Fruit fly (Drosophila melanogaster) whole organism, embryonic: Measurements from ENCODE around the gene gish.
A peak's percentile ranks its signal among the peaks of the same experiment; 100 is the strongest.

Experiments used
- CG10267 ChIP-seq: fragments of 200-800 bp; sonication (Bioruptor generic); optimal IDR thresholded peaks from 2 replicates; lab custom pipeline; 2018; ENCODE audit warnings: missing biosample characterization, mild to moderate bottlenecking, missing genetic modification characterization, moderate library complexity
- CG12299 ChIP-seq: fragments of 200-800 bp; sonication (Bioruptor generic); optimal IDR thresholded peaks from 2 replicates; lab custom pipeline; 2018; ENCODE audit warnings: missing biosample characterization, mild to moderate bottlenecking, missing genetic modification characterization
- CG12659 ChIP-seq: fragments of 200-800 bp; sonication (Bioruptor generic); optimal IDR thresholded peaks from 3 replicates; lab custom pipeline; 2017; ENCODE audit warnings: mild to moderate bottlenecking, missing biosample characterization, missing genetic modification reagents, missing genetic modification characterization
- CG13287 ChIP-seq: fragments of 200-800 bp; sonication (Bioruptor generic); IDR thresholded peaks from 2 replicates; pipeline ENCODE4 v1.3.6; 2022; ENCODE audit warnings: missing biosample characterization, missing genetic modification characterization; ENCODE audit not compliant: partially characterized antibody
- CG14014 ChIP-seq: fragments of 200-800 bp; sonication (Bioruptor generic); IDR thresholded peaks from 2 replicates; pipeline ENCODE4 v1.3.6; 2022; ENCODE audit warnings: missing biosample characterization, missing genetic modification characterization
- CG1529 ChIP-seq: fragments of 200-800 bp; sonication (Bioruptor generic); optimal IDR thresholded peaks from 3 replicates; lab custom pipeline; 2018; ENCODE audit warnings: missing biosample characterization, missing genetic modification characterization
- CG15479 ChIP-seq: fragments of 200-800 bp; sonication (Bioruptor generic); optimal IDR thresholded peaks from 3 replicates; lab custom pipeline; 2019; ENCODE audit warnings: missing biosample characterization, mild to moderate bottlenecking, missing genetic modification characterization, moderate library complexity
- CG16813 ChIP-seq: fragments of 200-800 bp; sonication (Bioruptor generic); IDR thresholded peaks from 3 replicates; pipeline ENCODE4 v1.3.6; 2022; ENCODE audit warnings: missing biosample characterization, missing genetic modification characterization; ENCODE audit not compliant: partially characterized antibody
- CG16815 ChIP-seq: fragments of 200-800 bp; sonication (Bioruptor generic); optimal IDR thresholded peaks from 3 replicates; lab custom pipeline; 2017; ENCODE audit warnings: missing biosample characterization, mild to moderate bottlenecking, missing genetic modification characterization
- CG1832 ChIP-seq: fragments of 200-800 bp; sonication (Bioruptor generic); optimal IDR thresholded peaks from 2 replicates; lab custom pipeline; 2017; ENCODE audit warnings: missing biosample characterization, mild to moderate bottlenecking, missing genetic modification characterization, inconsistent platforms
- CG2199 ChIP-seq: fragments of 200-800 bp; sonication (Bioruptor generic); IDR thresholded peaks from 3 replicates; pipeline ENCODE4 v1.3.6; 2022; ENCODE audit warnings: missing biosample characterization, missing genetic modification characterization
- CG2202 ChIP-seq: fragments of 200-800 bp; sonication (Bioruptor generic); optimal IDR thresholded peaks from 2 replicates; lab custom pipeline; 2018; ENCODE audit warnings: missing biosample characterization, mild to moderate bottlenecking, missing genetic modification characterization
- CG4360 ChIP-seq: fragments of 200-800 bp; sonication (Bioruptor generic); IDR thresholded peaks from 2 replicates; pipeline ENCODE4 v1.3.6; 2022; ENCODE audit warnings: missing biosample characterization, missing genetic modification characterization
- CG4617 ChIP-seq: fragments of 200-800 bp; sonication (Bioruptor generic); optimal IDR thresholded peaks from 3 replicates; lab custom pipeline; 2016; ENCODE audit warnings: missing biosample characterization, missing genetic modification characterization, borderline replicate concordance
- CG8478 ChIP-seq: fragments of >200 bp; optimal IDR thresholded peaks from 2 replicates; lab custom pipeline; 2018
- CG9797 ChIP-seq: fragments of 200-800 bp; sonication (Bioruptor generic); optimal IDR thresholded peaks from 3 replicates; lab custom pipeline; 2018; ENCODE audit warnings: missing biosample characterization, mild to moderate bottlenecking, missing genetic modification characterization
- Dek ChIP-seq: fragments of 200-800 bp; sonication (Bioruptor generic); optimal IDR thresholded peaks from 3 replicates; lab custom pipeline; 2019; ENCODE audit warnings: missing biosample characterization, mild to moderate bottlenecking, missing genetic modification characterization, moderate library complexity
- Dp ChIP-seq: fragments of 200-800 bp; sonication (Bioruptor generic); optimal IDR thresholded peaks from 2 replicates; lab custom pipeline; 2018; ENCODE audit warnings: missing biosample characterization, mild to moderate bottlenecking, missing genetic modification characterization, moderate library complexity
- E2f2 ChIP-seq: fragments of 200-800 bp; sonication (Bioruptor generic); IDR thresholded peaks from 2 replicates; pipeline ENCODE4 v1.3.6; 2022; ENCODE audit warnings: missing biosample characterization, missing genetic modification characterization
- Elba2 ChIP-seq: fragments of 200-800 bp; sonication (Bioruptor generic); optimal IDR thresholded peaks from 3 replicates; lab custom pipeline; 2016; ENCODE audit warnings: missing biosample characterization, missing genetic modification characterization
- Fer1 ChIP-seq: fragments of 200-800 bp; sonication (Bioruptor generic); optimal IDR thresholded peaks from 2 replicates; lab custom pipeline; 2017; ENCODE audit warnings: missing biosample characterization, mild to moderate bottlenecking, missing genetic modification characterization
- H15 ChIP-seq: fragments of 200-800 bp; sonication (Bioruptor generic); IDR thresholded peaks from 3 replicates; pipeline ENCODE4 v1.3.6; 2022; ENCODE audit warnings: missing biosample characterization, missing genetic modification characterization
- Jarid2 ChIP-seq: fragments of 200-800 bp; sonication (Bioruptor generic); optimal IDR thresholded peaks from 3 replicates; lab custom pipeline; 2017; ENCODE audit warnings: mild to moderate bottlenecking, missing biosample characterization, missing genetic modification reagents, missing genetic modification characterization
- Mad ChIP-seq: fragments of 200-800 bp; sonication (Bioruptor generic); optimal IDR thresholded peaks from 2 replicates; lab custom pipeline; 2016; ENCODE audit warnings: missing biosample characterization, missing genetic modification characterization
- Med ChIP-seq: fragments of 200-800 bp; sonication (Bioruptor generic); peaks from one replicate; lab custom pipeline; 2016; ENCODE audit warnings: missing biosample characterization, missing genetic modification characterization, mild to moderate bottlenecking, inconsistent platforms, moderate library complexity
- Pdp1 ChIP-seq, 2 experiments: fragments of 200-800 bp; sonication (Bioruptor generic); optimal IDR thresholded peaks; 3 replicates each; lab custom pipeline; 2016; ENCODE audit warnings: missing biosample characterization in 2 of 2, missing genetic modification characterization in 2 of 2, mild to moderate bottlenecking in 1 of 2, moderate library complexity in 1 of 2
- Poxn ChIP-seq: fragments of 200-800 bp; sonication (Bioruptor generic); IDR thresholded peaks from 2 replicates; pipeline ENCODE4 v1.3.6; 2022; ENCODE audit warnings: missing biosample characterization, missing genetic modification characterization
- Scr ChIP-seq: fragments of 200-800 bp; sonication (Bioruptor generic); IDR thresholded peaks from 2 replicates; pipeline ENCODE4 v1.3.6; 2022; ENCODE audit warnings: missing biosample characterization, missing genetic modification characterization; ENCODE audit not compliant: partially characterized antibody
- Trl ChIP-seq, 3 experiments: fragments of >200 bp in 2 of 3; fragments of 200-800 bp in 1 of 3; sonication (Bioruptor generic) in 1 of 3; optimal IDR thresholded peaks; 2 replicates in 1 of 3; 3 replicates in 2 of 3; lab custom pipeline; 2016 to 2017; ENCODE audit warnings: missing biosample characterization in 1 of 3, missing genetic modification characterization in 1 of 3
- Vsx1 ChIP-seq: fragments of 200-800 bp; sonication (Bioruptor generic); optimal IDR thresholded peaks from 2 replicates; lab custom pipeline; 2017; ENCODE audit warnings: missing biosample characterization, mild to moderate bottlenecking, missing genetic modification characterization, missing genetic modification reagents
- bbx ChIP-seq: fragments of 200-800 bp; sonication (Bioruptor generic); IDR thresholded peaks from 2 replicates; pipeline ENCODE4 v1.3.6; 2022; ENCODE audit warnings: missing biosample characterization, missing genetic modification characterization; ENCODE audit not compliant: partially characterized antibody
- btn ChIP-seq: fragments of 200-800 bp; sonication (Bioruptor generic); optimal IDR thresholded peaks from 2 replicates; lab custom pipeline; 2016; ENCODE audit warnings: missing biosample characterization, missing genetic modification characterization
- cas ChIP-seq: fragments of 200-800 bp; sonication (Bioruptor generic); IDR thresholded peaks from 2 replicates; pipeline ENCODE4 v1.3.6; 2022; ENCODE audit warnings: missing biosample characterization, missing genetic modification characterization
- cg ChIP-seq: fragments of 200-800 bp; sonication (Bioruptor generic); optimal IDR thresholded peaks from 3 replicates; lab custom pipeline; 2019; ENCODE audit warnings: missing biosample characterization, mild to moderate bottlenecking, missing genetic modification characterization, moderate library complexity
- ftz-f1 ChIP-seq: fragments of 200-800 bp; sonication (Bioruptor generic); optimal IDR thresholded peaks from 2 replicates; lab custom pipeline; 2016; ENCODE audit warnings: missing biosample characterization, missing genetic modification characterization
- gce ChIP-seq: fragments of 200-800 bp; sonication (Bioruptor generic); IDR thresholded peaks from 3 replicates; pipeline ENCODE4 v1.3.6; 2022; ENCODE audit warnings: missing biosample characterization, missing genetic modification characterization
- gfzf ChIP-seq: fragments of 200-800 bp; sonication (Bioruptor generic); optimal IDR thresholded peaks from 2 replicates; lab custom pipeline; 2016; ENCODE audit warnings: missing biosample characterization, mild to moderate bottlenecking, missing genetic modification characterization, moderate library complexity
- her ChIP-seq: fragments of 200-800 bp; sonication (Bioruptor generic); optimal IDR thresholded peaks from 2 replicates; lab custom pipeline; 2016; ENCODE audit warnings: missing biosample characterization, missing genetic modification characterization
- peb ChIP-seq: fragments of 200-800 bp; sonication (Bioruptor generic); IDR thresholded peaks from 2 replicates; pipeline ENCODE4 v1.3.6; 2022; ENCODE audit warnings: missing biosample characterization, missing genetic modification characterization
- pzg ChIP-seq: fragments of 200-800 bp; sonication (Bioruptor generic); optimal IDR thresholded peaks from 3 replicates; lab custom pipeline; 2018; ENCODE audit warnings: missing biosample characterization, mild to moderate bottlenecking, missing genetic modification characterization, moderate library complexity
- seq ChIP-seq: fragments of 200-800 bp; sonication (Bioruptor generic); IDR thresholded peaks from 2 replicates; pipeline ENCODE4 v1.3.6; 2022; ENCODE audit warnings: missing biosample characterization, missing genetic modification characterization
- sr ChIP-seq: fragments of 200-800 bp; sonication (Bioruptor generic); IDR thresholded peaks from 3 replicates; pipeline ENCODE4 v1.3.6; 2022; ENCODE audit warnings: missing biosample characterization, missing genetic modification characterization
- stwl ChIP-seq: fragments of 200-800 bp; sonication (Bioruptor generic); optimal IDR thresholded peaks from 3 replicates; lab custom pipeline; 2018; ENCODE audit warnings: missing biosample characterization, mild to moderate bottlenecking, missing genetic modification characterization, moderate library complexity
- yki ChIP-seq: fragments of >200 bp; optimal IDR thresholded peaks from 3 replicates; lab custom pipeline; 2018
- z ChIP-seq: fragments of 200-800 bp; sonication (Bioruptor generic); IDR thresholded peaks from 3 replicates; pipeline ENCODE4 v1.3.6; 2022; ENCODE audit warnings: missing biosample characterization, missing genetic modification characterization
- zen ChIP-seq: fragments of 200-800 bp; sonication (Bioruptor generic); optimal IDR thresholded peaks from 3 replicates; lab custom pipeline; 2018; ENCODE audit warnings: missing biosample characterization, mild to moderate bottlenecking, missing genetic modification characterization, moderate library complexity

The gish gene

dm6 chr3R:16272754-16273502 is 676 bp downstream of the gish start (continued):
- TF ChIP-seq Jarid2 (peak; percentile 42), Pdp1 (GFP tag; optimal IDR thresholded peaks at IDR 0.05; lab: Kevin White, UChicago) (peak in 1 of 2 experiments; percentile 35), CG8478 (lab: Kevin White, UChicago) (peak; percentile 87), CG4617 (GFP tag; lab: Kevin White, UChicago) (peak; percentile 56)
- TF ChIP-seq, all 482 proteins: peak for 21

- TF ChIP-seq gfzf (GFP tag; lab: Kevin White, UChicago) (peak; percentile 64), E2f2 (peak; percentile 51), Scr (GFP tag; lab: Robert Waterston, UW) (no peak), CG10267 (tag; lab: Kevin White, UChicago) (peak; percentile 12), CG13287 (0 out of 2 replicates have a peak, but pooled peaks have one; percentile 11), pzg (peak; percentile 25), gce (GFP tag; lab: Robert Waterston, UW) (no peak), zen (tag; lab: Kevin White, UChicago) (peak; percentile 2), cas (GFP tag; lab: Robert Waterston, UW) (no peak), CG12659 (GFP tag; lab: Kevin White, UChicago) (peak; percentile 33), CG9797 (GFP tag; lab: Kevin White, UChicago) (peak; percentile 43), Dek (tag; lab: Kevin White, UChicago) (peak; percentile 34), ftz-f1 (GFP tag; lab: Kevin White, UChicago) (peak; percentile 29), btn (no peak), her (GFP tag; lab: Kevin White, UChicago) (no peak), sr (GFP tag; lab: Robert Waterston, UW) (no peak), stwl (tag; lab: Kevin White, UChicago) (peak; percentile 53), peb (GFP tag; lab: Robert Waterston, UW) (no peak), CG2199 (GFP tag; lab: Robert Waterston, UW) (0 out of 3 replicates have a peak, but pooled peaks have one; percentile 54), Dp (GFP tag; lab: Kevin White, UChicago) (peak; percentile 19), CG15479 (GFP tag; lab: Kevin White, UChicago) (no peak), Fer1 (peak; percentile 14), Trl (optimal IDR thresholded peaks at IDR 0.05; lab: Kevin White, UChicago) (no peak), Trl (GFP tag; optimal IDR thresholded peaks at IDR 0.05; lab: Kevin White, UChicago) (peak; percentile 18), Med (GFP tag; lab: Kevin White, UChicago) (peak; percentile 76), Mad (GFP tag; lab: Kevin White, UChicago) (no peak), Vsx1 (GFP tag; lab: Kevin White, UChicago) (peak; percentile 64)
These were observed 1.4 kb downstream of the gish start for dm6 chr3R:16273503-16274131.

- TF ChIP-seq cg (GFP tag; lab: Kevin White, UChicago) (peak; percentile 66), Elba2 (peak; percentile 58), CG1832 (GFP tag; lab: Kevin White, UChicago) (peak; percentile 70), yki (lab: Kevin White, UChicago) (no peak), CG14014 (GFP tag; lab: Robert Waterston, UW) (no peak), CG2202 (tag; lab: Kevin White, UChicago) (no peak), bbx (GFP tag; lab: Robert Waterston, UW) (peak; percentile 26; the same call in 1 of the 2 replicates), stwl (tag; lab: Kevin White, UChicago) (peak; percentile 15), CG1529 (GFP tag; lab: Kevin White, UChicago) (peak; percentile 86), CG12299 (tag; lab: Kevin White, UChicago) (no peak), z (GFP tag; lab: Robert Waterston, UW) (peak; percentile 64; the same call in 2 of the 3 replicates), H15 (GFP tag; lab: Robert Waterston, UW) (no peak), seq (GFP tag; lab: Robert Waterston, UW) (no peak), CG16813 (no peak), CG16815 (GFP tag; lab: Kevin White, UChicago) (no peak), CG4360 (GFP tag; lab: Robert Waterston, UW) (peak; percentile 94), Poxn (GFP tag; lab: Robert Waterston, UW) (no peak)
These were observed 2.3 kb downstream of the gish start for dm6 chr3R:16274534-16274933.
